Worm (Caenorhabditis elegans) whole organism, late embryonic: ENCODE results near the gene C50F7.3.

Experiments used
- T23F11.4 ChIP-seq: fragments of 200-800 bp; sonication (Bioruptor generic); optimal IDR thresholded peaks from 2 replicates; lab custom pipeline; 2018; ENCODE audit warnings: mild to moderate bottlenecking, missing genetic modification characterization, missing compliant biosample characterization
- ceh-45 ChIP-seq: fragments of 200-800 bp; sonication (Bioruptor generic); IDR thresholded peaks from 2 replicates; pipeline ENCODE4 v1.3.6; 2022; ENCODE audit warnings: missing genetic modification reagents, missing genetic modification characterization, missing compliant biosample characterization
- eyg-1 ChIP-seq: sonication (generic microtip); optimal IDR thresholded peaks from 2 replicates; lab custom pipeline; 2016; ENCODE audit warnings: missing genotype, missing genetic modification characterization, missing compliant biosample characterization
- unc-55 ChIP-seq: sonication (generic microtip); optimal IDR thresholded peaks from 2 replicates; lab custom pipeline; 2017; ENCODE audit warnings: missing biosample characterization, missing genetic modification reagents, missing genetic modification characterization
- unc-86 ChIP-seq: sonication (generic microtip); optimal IDR thresholded peaks from 2 replicates; lab custom pipeline; 2016; ENCODE audit warnings: missing genetic modification characterization, missing compliant biosample characterization

- TF ChIP-seq unc-86 (tag; lab: Kevin White, UChicago) (no peak), T23F11.4 (no peak), ceh-45 (GFP tag; lab: Robert Waterston, UW) (no peak), eyg-1 (tag; lab: Kevin White, UChicago) (no peak), unc-55 (GFP tag; lab: Kevin White, UChicago) (no peak)
Observed at ce11 chrIV:7774206-7774605, 42.1 kb downstream of the C50F7.3 start, which contains the start of the genes hcf-1 and swd-2.2.
